Worm (Caenorhabditis elegans) whole organism, L1 larva: Measurements from ENCODE around the gene vha-8.
A peak's percentile ranks its signal among the peaks of the same experiment; 100 is the strongest.

ENCODE experiments used
- C34B4.2 ChIP-seq: sonication (generic microtip); optimal IDR thresholded peaks from 2 replicates; lab custom pipeline; 2017; ENCODE audit warnings: mild to moderate bottlenecking, missing genetic modification characterization, missing compliant biosample characterization
- F16B12.6 ChIP-seq: fragments of 150-350 bp; optimal IDR thresholded peaks from 2 replicates; lab custom pipeline; 2014; ENCODE audit warnings: missing biosample characterization, missing genetic modification characterization
- Y116A8C.19 ChIP-seq: sonication (generic microtip); optimal IDR thresholded peaks from 2 replicates; lab custom pipeline; 2016; ENCODE audit warnings: missing compliant biosample characterization, missing genetic modification characterization, borderline replicate concordance
- aha-1 ChIP-seq: fragments of 150-350 bp; optimal IDR thresholded peaks from 2 replicates; lab custom pipeline; 2014; ENCODE audit warnings: missing biosample characterization, missing genetic modification characterization
- alr-1 ChIP-seq: fragments of 200-800 bp; sonication (Bioruptor generic); optimal IDR thresholded peaks from 2 replicates; lab custom pipeline; 2018; ENCODE audit warnings: borderline replicate concordance, mild to moderate bottlenecking, missing genetic modification characterization, missing compliant biosample characterization
- aly-2 ChIP-seq: fragments of 150-350 bp; optimal IDR thresholded peaks from 2 replicates; lab custom pipeline; 2014; ENCODE audit warnings: missing biosample characterization, missing genetic modification characterization
- ceh-63 ChIP-seq: fragments of 200-800 bp; sonication (Bioruptor generic); optimal IDR thresholded peaks from 2 replicates; lab custom pipeline; 2018; ENCODE audit warnings: mild to moderate bottlenecking, missing genetic modification characterization, missing compliant biosample characterization
- ceh-88 ChIP-seq: fragments of 200-800 bp; sonication (Bioruptor generic); IDR thresholded peaks from 2 replicates; pipeline ENCODE4 v1.3.6; 2022; ENCODE audit warnings: missing genetic modification characterization, missing compliant biosample characterization
- ceh-90 ChIP-seq: sonication (generic microtip); optimal IDR thresholded peaks from 2 replicates; lab custom pipeline; 2016; ENCODE audit warnings: missing genetic modification characterization, missing compliant biosample characterization
- ces-1 ChIP-seq: fragments of 150-350 bp; optimal IDR thresholded peaks from 2 replicates; lab custom pipeline; 2014; ENCODE audit warnings: missing biosample characterization, missing genetic modification reagents, missing genetic modification characterization
- dpl-1 ChIP-seq, 3 experiments: fragments of 150-350 bp in 2 of 3; sonication (generic microtip) in 1 of 3; optimal IDR thresholded peaks; 2 replicates each; lab custom pipeline; 2014 to 2017; ENCODE audit warnings: missing biosample characterization in 3 of 3, missing genetic modification characterization in 3 of 3, missing genetic modification reagents in 3 of 3
- egl-13 ChIP-seq: sonication (generic microtip); optimal IDR thresholded peaks from 2 replicates; lab custom pipeline; 2016; ENCODE audit warnings: missing genotype, missing genetic modification reagents, missing genetic modification characterization, missing compliant biosample characterization
- egl-27 ChIP-seq, 2 experiments: fragments of 150-350 bp in 1 of 2; sonication (generic microtip); optimal IDR thresholded peaks; 3 replicates each; lab custom pipeline; 2017 to 2018; ENCODE audit warnings: missing biosample characterization in 2 of 2, missing genetic modification characterization in 2 of 2, missing genetic modification reagents in 2 of 2
- elt-3 ChIP-seq, 6 experiments: fragments of 150-350 bp in 1 of 6; sonication (generic microtip); optimal IDR thresholded peaks; 2 replicates each; lab custom pipeline; 2017 to 2018; ENCODE audit warnings: missing biosample characterization in 6 of 6, missing genetic modification characterization in 6 of 6, inconsistent platforms in 1 of 6
- ets-5 ChIP-seq: fragments of 200-800 bp; sonication (Bioruptor generic); IDR thresholded peaks from 2 replicates; pipeline ENCODE4 v1.3.6; 2022; ENCODE audit warnings: missing genetic modification characterization, missing compliant biosample characterization
- fkh-10 ChIP-seq: sonication (generic microtip); optimal IDR thresholded peaks from 2 replicates; lab custom pipeline; 2017; ENCODE audit warnings: missing biosample characterization, missing genetic modification reagents, missing genetic modification characterization
- fkh-4 ChIP-seq: sonication (generic microtip); optimal IDR thresholded peaks from 2 replicates; lab custom pipeline; 2016; ENCODE audit warnings: missing compliant biosample characterization, missing genetic modification characterization, borderline replicate concordance
- fkh-8 ChIP-seq: sonication (generic microtip); optimal IDR thresholded peaks from 2 replicates; lab custom pipeline; 2016; ENCODE audit warnings: mild to moderate bottlenecking, missing genetic modification characterization, missing compliant biosample characterization
- grh-1 ChIP-seq: fragments of 200-800 bp; sonication (Bioruptor generic); IDR thresholded peaks from 2 replicates; pipeline ENCODE4 v1.3.6; 2022; ENCODE audit warnings: missing genetic modification reagents, missing genetic modification characterization, missing compliant biosample characterization
- hlh-4 ChIP-seq: sonication (generic microtip); optimal IDR thresholded peaks from 2 replicates; lab custom pipeline; 2016; ENCODE audit warnings: mild to moderate bottlenecking, missing genetic modification characterization, missing compliant biosample characterization
- hpl-2 ChIP-seq: fragments of 150-350 bp; optimal IDR thresholded peaks from 2 replicates; lab custom pipeline; 2014; ENCODE audit warnings: missing biosample characterization, missing genetic modification reagents, missing genetic modification characterization
- isw-1 ChIP-seq: fragments of 200-800 bp; sonication (Bioruptor generic); IDR thresholded peaks from 2 replicates; pipeline ENCODE4 v1.3.6; 2022; ENCODE audit warnings: missing genetic modification characterization, missing compliant biosample characterization
- jun-1 ChIP-seq: fragments of 150-350 bp; optimal IDR thresholded peaks from 2 replicates; lab custom pipeline; 2014; ENCODE audit warnings: missing biosample characterization, missing genetic modification reagents, missing genetic modification characterization
- lin-14 ChIP-seq: fragments of 200-800 bp; sonication (Bioruptor generic); optimal IDR thresholded peaks from 2 replicates; lab custom pipeline; 2018; ENCODE audit warnings: mild to moderate bottlenecking, missing genetic modification characterization, moderate library complexity, missing compliant biosample characterization
- lin-15B ChIP-seq: fragments of 150-350 bp; sonication (generic microtip); optimal IDR thresholded peaks from 3 replicates; lab custom pipeline; 2014; ENCODE audit warnings: missing biosample characterization, missing genetic modification characterization
- lir-3 ChIP-seq: sonication (generic microtip); optimal IDR thresholded peaks from 2 replicates; lab custom pipeline; 2016; ENCODE audit warnings: mild to moderate bottlenecking, missing genetic modification characterization, moderate library complexity, missing compliant biosample characterization; ENCODE audit not compliant: poor library complexity
- mep-1 ChIP-seq: fragments of 150-350 bp; optimal IDR thresholded peaks from 2 replicates; lab custom pipeline; 2014; ENCODE audit warnings: missing biosample characterization, missing genetic modification characterization
- nhr-11 ChIP-seq: fragments of 150-350 bp; optimal IDR thresholded peaks from 2 replicates; lab custom pipeline; 2014; ENCODE audit warnings: missing biosample characterization, missing genetic modification characterization
- nhr-20 ChIP-seq: sonication (generic microtip); optimal IDR thresholded peaks from 2 replicates; lab custom pipeline; 2016; ENCODE audit warnings: mild to moderate bottlenecking, missing genetic modification characterization, missing compliant biosample characterization
- nhr-237 ChIP-seq: fragments of 150-350 bp; optimal IDR thresholded peaks from 2 replicates; lab custom pipeline; 2014; ENCODE audit warnings: missing biosample characterization, missing genetic modification characterization
- nhr-47 ChIP-seq: sonication (generic microtip); optimal IDR thresholded peaks from 2 replicates; lab custom pipeline; 2016; ENCODE audit warnings: mild to moderate bottlenecking, missing genetic modification characterization, moderate library complexity, missing compliant biosample characterization
- nhr-76 ChIP-seq: sonication (generic microtip); optimal IDR thresholded peaks from 2 replicates; lab custom pipeline; 2017; ENCODE audit warnings: missing biosample characterization, missing genetic modification characterization
- nhr-77 ChIP-seq: fragments of 150-350 bp; optimal IDR thresholded peaks from 2 replicates; lab custom pipeline; 2014; ENCODE audit warnings: missing biosample characterization, missing genetic modification characterization
- nhr-84 ChIP-seq: sonication (generic microtip); optimal IDR thresholded peaks from 2 replicates; lab custom pipeline; 2017; ENCODE audit warnings: missing biosample characterization, missing genetic modification characterization
- nhr-90 ChIP-seq: sonication (generic microtip); optimal IDR thresholded peaks from 2 replicates; lab custom pipeline; 2016; ENCODE audit warnings: mild to moderate bottlenecking, missing genetic modification characterization, missing compliant biosample characterization; ENCODE audit not compliant: poor library complexity
- pag-3 ChIP-seq: sonication (generic microtip); optimal IDR thresholded peaks from 2 replicates; lab custom pipeline; 2017; ENCODE audit warnings: missing genetic modification characterization, mild to moderate bottlenecking, missing compliant biosample characterization, antibody characterized with exemption, borderline replicate concordance; ENCODE audit not compliant: insufficient read depth
- pqm-1 ChIP-seq: sonication (generic microtip); optimal IDR thresholded peaks from 3 replicates; lab custom pipeline; 2017; ENCODE audit warnings: missing biosample characterization, missing genetic modification characterization
- rnt-1 ChIP-seq: sonication (generic microtip); optimal IDR thresholded peaks from 2 replicates; lab custom pipeline; 2016; ENCODE audit warnings: mild to moderate bottlenecking, missing genetic modification characterization, moderate library complexity, missing compliant biosample characterization
- snpc-4 ChIP-seq: fragments of 150-350 bp; optimal IDR thresholded peaks from 2 replicates; lab custom pipeline; 2014; ENCODE audit warnings: missing biosample characterization, missing genetic modification characterization
- sox-4 ChIP-seq: sonication (generic microtip); optimal IDR thresholded peaks from 2 replicates; lab custom pipeline; 2016; ENCODE audit warnings: missing genetic modification characterization, missing compliant biosample characterization
- sup-37 ChIP-seq: fragments of 200-800 bp; sonication (Bioruptor generic); optimal IDR thresholded peaks from 2 replicates; lab custom pipeline; 2018; ENCODE audit warnings: mild to moderate bottlenecking, missing genetic modification characterization, missing compliant biosample characterization
- swsn-7 ChIP-seq: sonication (generic microtip); optimal IDR thresholded peaks from 2 replicates; lab custom pipeline; 2016; ENCODE audit warnings: missing genetic modification characterization, missing compliant biosample characterization
- tlp-1 ChIP-seq: fragments of 150-350 bp; optimal IDR thresholded peaks from 2 replicates; lab custom pipeline; 2014; ENCODE audit warnings: missing biosample characterization, missing genetic modification characterization
- unc-130 ChIP-seq: fragments of 150-350 bp; optimal IDR thresholded peaks from 2 replicates; lab custom pipeline; 2017; ENCODE audit warnings: missing biosample characterization, missing genetic modification characterization, inconsistent platforms
- unc-30 ChIP-seq: sonication (generic microtip); optimal IDR thresholded peaks from 2 replicates; lab custom pipeline; 2017; ENCODE audit warnings: missing biosample characterization, missing genetic modification characterization
- unc-62 ChIP-seq: fragments of 150-350 bp; optimal IDR thresholded peaks from 2 replicates; lab custom pipeline; 2014; ENCODE audit warnings: missing biosample characterization, missing genetic modification reagents, missing genetic modification characterization
- unc-98 ChIP-seq: fragments of 200-800 bp; sonication (Bioruptor generic); IDR thresholded peaks from 2 replicates; pipeline ENCODE4 v1.3.6; 2022; ENCODE audit warnings: missing genetic modification characterization, missing compliant biosample characterization
- vab-15 ChIP-seq: sonication (generic microtip); optimal IDR thresholded peaks from 2 replicates; lab custom pipeline; 2017; ENCODE audit warnings: missing genotype, mild to moderate bottlenecking, missing genetic modification characterization, missing compliant biosample characterization
- xbp-1 ChIP-seq: sonication (generic microtip); optimal IDR thresholded peaks from 2 replicates; lab custom pipeline; 2016; ENCODE audit warnings: missing genetic modification characterization, missing compliant biosample characterization
- zip-4 ChIP-seq: fragments of 200-800 bp; sonication (Bioruptor generic); optimal IDR thresholded peaks from 2 replicates; lab custom pipeline; 2018; ENCODE audit warnings: mild to moderate bottlenecking, missing genetic modification characterization, moderate library complexity, missing compliant biosample characterization
- ztf-11 ChIP-seq, 2 experiments: sonication (generic microtip); optimal IDR thresholded peaks; 2 replicates each; lab custom pipeline; 2016 to 2017; ENCODE audit warnings: missing genetic modification characterization in 2 of 2, missing biosample characterization in 1 of 2, missing compliant biosample characterization in 1 of 2

The vha-8 gene

ce11 chrIV:6790438-6791124 is at the start of gene vha-8, which contains the start of gene C17H12.2:
TSS of gene vha-8 (plus strand) at chrIV:6791074.
TSS of gene C17H12.2 (minus strand) at chrIV:6790488.
- TF ChIP-seq ceh-90 (tag; lab: Kevin White, UChicago) (no peak), nhr-237 (tag; lab: Kevin White, UChicago) (peak; percentile 92), fkh-8 (tag; lab: Kevin White, UChicago) (peak; percentile 88), grh-1 (GFP tag; lab: Robert Waterston, UW) (peak; percentile 86), nhr-47 (tag; lab: Kevin White, UChicago) (peak; percentile 94), elt-3 (tag; optimal IDR thresholded peaks at IDR 0.05; lab: Kevin White, UChicago) (peak in 4 of 6 experiments; percentile 11 to 94 (median 79)), lir-3 (tag; lab: Kevin White, UChicago) (peak; percentile 73), egl-13 (tag; lab: Kevin White, UChicago) (peak; percentile 67), fkh-10 (GFP tag; lab: Kevin White, UChicago) (peak; percentile 55), ztf-11 (tag; optimal IDR thresholded peaks at IDR 0.05; lab: Kevin White, UChicago) (peak in 1 of 2 experiments; percentile 55), mep-1 (tag; lab: Kevin White, UChicago) (peak; percentile 98), egl-27 (tag; optimal IDR thresholded peaks at IDR 0.05; lab: Kevin White, UChicago) (peak; percentile 38 to 76), ceh-88 (no peak; the same call in 1 of the 2 replicates), rnt-1 (tag; lab: Kevin White, UChicago) (peak; percentile 95), C34B4.2 (no peak), vab-15 (tag; lab: Kevin White, UChicago) (peak; percentile 96), nhr-11 (tag; lab: Kevin White, UChicago) (peak; percentile 47), fkh-4 (tag; lab: Kevin White, UChicago) (peak; percentile 45), aly-2 (tag; lab: Kevin White, UChicago) (peak; percentile 84), sox-4 (tag; lab: Kevin White, UChicago) (no peak), xbp-1 (tag; lab: Kevin White, UChicago) (peak; percentile 92), lin-15B (tag; lab: Kevin White, UChicago) (peak; percentile 98), nhr-77 (tag; lab: Kevin White, UChicago) (peak; percentile 98), Y116A8C.19 (tag; lab: Kevin White, UChicago) (no peak), pag-3 (tag; lab: Kevin White, UChicago) (peak; percentile 66), nhr-20 (tag; lab: Kevin White, UChicago) (peak; percentile 95), aha-1 (peak; percentile 27), unc-30 (tag; lab: Kevin White, UChicago) (no peak), nhr-76 (tag; lab: Kevin White, UChicago) (peak; percentile 35), nhr-84 (no peak), hpl-2 (GFP tag; lab: Kevin White, UChicago) (peak; percentile 64), ces-1 (GFP tag; lab: Kevin White, UChicago) (no peak), ceh-63 (GFP tag; lab: Kevin White, UChicago) (no peak), snpc-4 (tag; lab: Kevin White, UChicago) (peak; percentile 84), sup-37 (GFP tag; lab: Kevin White, UChicago) (peak; percentile 41), isw-1 (GFP tag; lab: Robert Waterston, UW) (peak; percentile 89), lin-14 (GFP tag; lab: Kevin White, UChicago) (peak; percentile 97), hlh-4 (tag; lab: Kevin White, UChicago) (no peak), tlp-1 (no peak), jun-1 (peak; percentile 90), pqm-1 (tag; lab: Kevin White, UChicago) (no peak), nhr-90 (tag; lab: Kevin White, UChicago) (peak; percentile 89), swsn-7 (tag; lab: Kevin White, UChicago) (peak; percentile 93), ets-5 (GFP tag; lab: Robert Waterston, UW) (no peak), unc-62 (GFP tag; lab: Kevin White, UChicago) (no peak), unc-98 (GFP tag; lab: Robert Waterston, UW) (no peak), unc-130 (tag; lab: Kevin White, UChicago) (peak; percentile 97), alr-1 (tag; lab: Kevin White, UChicago) (no peak), F16B12.6 (tag; lab: Kevin White, UChicago) (peak; percentile 63), dpl-1 (GFP tag; optimal IDR thresholded peaks at IDR 0.05; lab: Kevin White, UChicago) (peak; percentile 83 to 88 (median 86)), zip-4 (peak; percentile 69)
